Worm (Caenorhabditis elegans) whole organism, mixed stage, embryonic: ENCODE measurements around the gene npr-9.
A peak's percentile ranks its signal among the peaks of the same experiment; 100 is the strongest.

Experiments
- elt-1 ChIP-seq: sonication (generic microtip); optimal IDR thresholded peaks from 2 replicates; lab custom pipeline; 2017; ENCODE audit warnings: missing genetic modification characterization, mild to moderate bottlenecking, missing compliant biosample characterization, antibody characterized with exemption, moderate library complexity, borderline replicate concordance; ENCODE audit not compliant: insufficient read depth
- elt-3 ChIP-seq: fragments of 150-350 bp; optimal IDR thresholded peaks from 2 replicates; lab custom pipeline; 2014; ENCODE audit warnings: missing biosample characterization, missing genetic modification characterization
- nhr-12 ChIP-seq: fragments of 150-350 bp; optimal IDR thresholded peaks from 2 replicates; lab custom pipeline; 2014; ENCODE audit warnings: missing biosample characterization, missing genetic modification characterization
- nhr-28 ChIP-seq: fragments of 150-350 bp; optimal IDR thresholded peaks from 2 replicates; lab custom pipeline; 2014; ENCODE audit warnings: missing biosample characterization, missing genetic modification characterization
- pha-4 ChIP-seq: fragments of 150-350 bp; optimal IDR thresholded peaks from 2 replicates; lab custom pipeline; 2018; ENCODE audit warnings: missing biosample characterization, missing genetic modification reagents, missing genetic modification characterization
- snpc-4 ChIP-seq: fragments of 150-350 bp; optimal IDR thresholded peaks from 2 replicates; lab custom pipeline; 2014; ENCODE audit warnings: missing biosample characterization, missing genetic modification characterization
- tbx-8 ChIP-seq: fragments of 200-800 bp; sonication (Bioruptor generic); optimal IDR thresholded peaks from 2 replicates; lab custom pipeline; 2018; ENCODE audit warnings: mild to moderate bottlenecking, missing genetic modification characterization, moderate library complexity, missing compliant biosample characterization
- unc-62 ChIP-seq: fragments of 150-350 bp; optimal IDR thresholded peaks from 2 replicates; lab custom pipeline; 2014; ENCODE audit warnings: missing biosample characterization, missing genetic modification reagents, missing genetic modification characterization
- zip-8 ChIP-seq: fragments of 150-350 bp; optimal IDR thresholded peaks from 2 replicates; lab custom pipeline; 2014; ENCODE audit warnings: missing biosample characterization, missing genetic modification characterization

DNA sequence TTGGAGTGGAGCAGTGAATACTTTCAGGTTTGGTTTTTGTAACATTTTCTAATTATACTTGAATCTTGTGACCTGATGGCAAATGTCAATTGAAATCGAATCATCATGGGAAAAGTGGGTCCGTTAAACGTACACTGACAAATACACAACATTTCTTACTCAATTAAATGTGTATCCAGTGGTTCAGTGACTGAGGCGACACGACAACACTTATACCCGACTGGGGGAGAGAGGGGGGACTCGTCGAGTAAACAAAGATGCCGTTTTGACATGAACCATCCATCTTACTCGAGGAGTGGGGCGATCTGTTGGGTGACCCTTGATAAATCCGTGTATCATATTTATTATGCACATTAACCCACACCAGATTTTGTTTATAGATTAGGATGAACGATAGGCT lies 39.3 kb downstream of the npr-9 start:
- TF ChIP-seq unc-62 (GFP tag; lab: Kevin White, UChicago) (peak; percentile 88), nhr-12 (tag; lab: Kevin White, UChicago) (no peak), tbx-8 (GFP tag; lab: Kevin White, UChicago) (no peak), snpc-4 (tag; lab: Kevin White, UChicago) (no peak), pha-4 (tag; lab: Kevin White, UChicago) (peak; percentile 43), elt-1 (tag; lab: Kevin White, UChicago) (no peak), elt-3 (tag; lab: Kevin White, UChicago) (no peak), zip-8 (tag; lab: Kevin White, UChicago) (no peak), nhr-28 (no peak)
